Worm (Caenorhabditis elegans) whole organism, early embryonic: ENCODE results near the gene epg-3.

Experiments
- B0310.2 ChIP-seq: sonication (generic microtip); optimal IDR thresholded peaks from 2 replicates; lab custom pipeline; 2016; ENCODE audit warnings: mild to moderate bottlenecking, missing genetic modification characterization, missing compliant biosample characterization
- F13C5.2 ChIP-seq: sonication (generic microtip); optimal IDR thresholded peaks from 2 replicates; lab custom pipeline; 2017; ENCODE audit warnings: mild to moderate bottlenecking, missing genetic modification characterization, inconsistent platforms, missing compliant biosample characterization
- aly-1 ChIP-seq: sonication (generic microtip); optimal IDR thresholded peaks from 2 replicates; lab custom pipeline; 2016; ENCODE audit warnings: missing genetic modification characterization, missing compliant biosample characterization
- ama-1 ChIP-seq: fragments of 150-350 bp; optimal IDR thresholded peaks from 2 replicates; lab custom pipeline; 2014
- ceh-13 ChIP-seq: fragments of 200-800 bp; sonication (Bioruptor generic); optimal IDR thresholded peaks from 2 replicates; lab custom pipeline; 2018; ENCODE audit warnings: mild to moderate bottlenecking, missing genetic modification characterization, missing compliant biosample characterization
- ceh-36 ChIP-seq: sonication (generic microtip); optimal IDR thresholded peaks from 2 replicates; lab custom pipeline; 2016; ENCODE audit warnings: missing genetic modification characterization, inconsistent platforms, missing compliant biosample characterization
- ets-7 ChIP-seq: sonication (generic microtip); optimal IDR thresholded peaks from 2 replicates; lab custom pipeline; 2016; ENCODE audit warnings: missing genotype, missing genetic modification characterization, missing compliant biosample characterization
- flt-1 ChIP-seq: fragments of 200-800 bp; sonication (Bioruptor generic); IDR thresholded peaks from 2 replicates; pipeline ENCODE4 v1.3.6; 2022; ENCODE audit warnings: missing genetic modification characterization, missing compliant biosample characterization
- hmbx-1 ChIP-seq: sonication (generic microtip); optimal IDR thresholded peaks from 2 replicates; lab custom pipeline; 2016; ENCODE audit warnings: mild to moderate bottlenecking, missing genetic modification characterization, missing compliant biosample characterization
- hmg-4 ChIP-seq: fragments of 200-800 bp; sonication (Bioruptor generic); optimal IDR thresholded peaks from 2 replicates; lab custom pipeline; 2018; ENCODE audit warnings: mild to moderate bottlenecking, missing genetic modification characterization, missing compliant biosample characterization
- hnd-1 ChIP-seq: sonication (generic microtip); optimal IDR thresholded peaks from 2 replicates; lab custom pipeline; 2016; ENCODE audit warnings: missing genetic modification characterization, missing compliant biosample characterization
- pes-1 ChIP-seq: fragments of 200-800 bp; sonication (Bioruptor generic); IDR thresholded peaks from 2 replicates; pipeline ENCODE4 v1.3.6; 2022; ENCODE audit warnings: missing genetic modification reagents, missing genetic modification characterization, missing compliant biosample characterization
- scrt-1 ChIP-seq: fragments of 200-800 bp; sonication (Bioruptor generic); IDR thresholded peaks from 2 replicates; pipeline ENCODE4 v1.3.6; 2022; ENCODE audit warnings: missing genetic modification characterization, missing compliant biosample characterization
- sea-1 ChIP-seq: fragments of 200-800 bp; sonication (Bioruptor generic); conservative IDR thresholded peaks from 2 replicates; pipeline ENCODE4 v1.3.6; 2022; ENCODE audit warnings: missing genetic modification characterization, missing compliant biosample characterization
- tbx-11 ChIP-seq: fragments of 200-800 bp; sonication (Bioruptor generic); IDR thresholded peaks from 2 replicates; pipeline ENCODE4 v1.3.6; 2022; ENCODE audit warnings: missing genetic modification characterization, missing compliant biosample characterization
- tbx-37 ChIP-seq: fragments of 200-800 bp; sonication (Bioruptor generic); conservative IDR thresholded peaks from 2 replicates; pipeline ENCODE4 v1.3.6; 2022; ENCODE audit warnings: missing genetic modification reagents, missing genetic modification characterization, missing compliant biosample characterization
- tra-4 ChIP-seq: sonication (generic microtip); optimal IDR thresholded peaks from 2 replicates; lab custom pipeline; 2017; ENCODE audit warnings: missing genetic modification characterization, missing compliant biosample characterization

Gene epg-3

DNA sequence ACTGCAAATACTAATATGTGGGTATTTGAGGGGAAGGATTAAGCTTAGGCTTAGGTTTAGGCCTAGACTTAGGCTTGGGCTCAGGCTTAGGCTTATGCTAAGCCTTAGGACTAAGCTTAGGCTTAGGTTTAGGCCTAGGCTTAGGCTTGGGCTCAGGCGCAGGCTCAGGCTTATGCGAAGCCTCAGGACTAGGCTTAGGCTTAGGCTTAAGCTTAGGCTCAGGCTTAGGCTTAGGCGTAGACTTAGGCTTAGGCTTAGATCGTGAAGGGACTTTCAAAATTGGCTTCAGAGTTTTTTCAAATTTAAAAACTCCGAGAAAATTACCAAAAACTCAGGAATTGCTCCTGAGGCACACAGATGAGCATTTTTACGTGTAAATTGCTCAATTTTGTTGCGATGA lies 10.6 kb downstream of the epg-3 start:
- TF ChIP-seq ama-1 (lab: Kevin White, UChicago), result no peak
- peak; percentile 89 for TF ChIP-seq ceh-36
- TF ChIP-seq B0310.2 (tag; lab: Kevin White, UChicago), result no peak

DNA sequence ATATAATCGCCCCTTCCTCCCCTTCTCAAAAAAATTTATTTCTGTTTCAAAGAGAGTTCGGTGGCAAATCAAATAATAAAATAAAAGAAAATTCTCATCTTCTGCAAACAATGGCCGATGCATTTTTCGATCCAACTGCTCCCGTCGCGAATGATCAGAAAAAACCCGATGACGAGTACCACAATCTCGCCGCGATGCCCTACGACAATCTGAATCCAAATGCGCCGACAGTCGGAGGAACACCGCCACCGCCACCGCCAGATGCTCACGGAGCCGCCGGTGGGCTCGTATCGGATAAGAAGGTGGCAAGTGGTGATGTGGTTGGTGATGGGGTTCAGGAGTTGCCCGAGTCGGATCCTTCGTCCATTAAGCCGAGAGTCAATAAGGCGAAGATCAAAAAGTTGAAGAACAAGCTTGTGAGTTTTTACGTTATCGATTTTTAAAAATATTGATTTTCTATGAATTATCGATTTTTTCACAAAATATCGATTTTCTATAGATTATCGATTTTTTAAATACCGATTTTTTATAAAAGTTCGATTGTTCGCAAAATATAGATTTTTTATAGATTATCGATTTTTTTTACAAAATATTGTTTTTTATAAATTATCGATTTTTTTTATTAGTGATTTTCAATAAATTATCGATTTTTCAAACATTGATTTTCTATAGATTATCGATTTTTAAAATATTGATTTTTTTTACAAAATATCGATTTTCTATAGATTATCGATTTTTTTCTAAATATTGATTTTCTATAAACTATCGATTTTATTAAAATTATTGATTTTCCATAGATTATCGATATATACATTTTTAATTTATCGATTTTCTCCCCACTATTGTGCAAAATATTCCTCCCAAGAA lies 17.1 kb downstream of the epg-3 start, which contains the start of gene Y39E4A.1:
Y39E4A.1 (plus strand) TSS at position 51 of the 867 bp plus-strand sequence.
- TF ChIP-seq aly-1 (tag; lab: Kevin White, UChicago), result no peak
- TF ChIP-seq F13C5.2 (tag; lab: Kevin White, UChicago), result no peak
- TF ChIP-seq ceh-36, result no peak
- no peak for TF ChIP-seq scrt-1 (GFP tag; lab: Robert Waterston, UW)
- TF ChIP-seq flt-1, result no peak
- no peak for TF ChIP-seq ets-7 (tag; lab: Kevin White, UChicago)
- TF ChIP-seq tra-4 (tag; lab: Kevin White, UChicago), result no peak
- TF ChIP-seq hmg-4 (GFP tag; lab: Kevin White, UChicago), result no peak
- no peak for TF ChIP-seq B0310.2 (tag; lab: Kevin White, UChicago)
- no peak for TF ChIP-seq tbx-37 (GFP tag; lab: Robert Waterston, UW)

DNA sequence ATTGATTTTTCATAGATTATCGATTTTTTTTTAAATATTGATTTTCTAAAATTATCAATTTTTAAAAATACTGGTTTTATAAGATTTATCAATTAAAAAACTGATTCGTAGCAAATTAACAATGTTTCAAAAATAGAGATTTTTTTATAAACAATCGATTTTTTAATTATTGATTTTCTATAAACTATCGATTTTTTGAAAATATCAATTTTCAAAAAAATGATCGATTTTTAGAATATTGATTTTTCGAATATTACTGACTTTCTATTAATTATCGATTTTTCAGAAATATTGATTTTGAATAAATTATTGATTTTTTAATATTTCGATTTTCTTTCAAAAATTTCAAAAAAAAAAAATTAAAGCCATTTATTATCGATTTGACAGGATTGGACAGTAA lies 18.1 kb downstream of the epg-3 start:
- no peak for TF ChIP-seq tbx-11 (GFP tag; lab: Robert Waterston, UW)

DNA sequence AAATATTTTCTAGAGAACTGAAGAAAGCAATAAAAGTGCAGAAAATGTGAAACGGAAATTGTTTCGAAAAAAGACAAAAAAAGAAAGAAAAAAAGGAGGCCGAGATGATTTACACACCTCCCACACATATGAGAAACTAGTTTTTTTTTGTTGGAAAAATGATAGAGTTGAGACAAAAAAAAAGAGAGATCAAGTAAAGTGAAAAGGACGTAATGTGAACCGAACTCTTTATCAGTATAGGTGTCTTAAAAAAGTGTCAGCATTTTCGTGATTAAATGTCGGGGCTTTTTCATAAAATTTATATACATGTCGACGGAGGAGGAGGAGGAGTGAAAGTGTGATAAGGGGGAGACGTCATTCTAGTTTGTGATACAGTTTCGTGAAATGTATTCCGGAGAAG lies 24.8 kb downstream of the epg-3 start:
- TF ChIP-seq sea-1 (GFP tag; lab: Robert Waterston, UW), result no peak
- no peak for TF ChIP-seq ceh-36

DNA sequence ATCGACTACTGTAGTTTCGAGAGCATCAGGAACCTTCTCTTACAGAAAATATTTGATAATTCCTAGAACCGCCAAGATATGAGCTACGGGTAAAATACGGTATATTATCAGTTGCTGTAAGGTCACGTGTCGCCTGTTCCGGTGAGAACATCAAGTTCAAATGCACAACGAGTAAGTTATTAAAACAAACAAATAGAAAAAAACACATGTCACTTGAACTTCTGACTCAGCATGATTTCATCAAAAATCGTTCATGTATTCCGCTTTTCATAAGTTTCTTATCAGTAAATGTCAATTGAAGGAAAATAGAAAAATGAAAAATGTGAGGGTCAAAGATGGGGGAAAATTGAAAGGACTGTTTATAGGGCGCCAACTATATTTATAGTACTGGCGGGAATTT lies 26.2 kb downstream of the epg-3 start:
- TF ChIP-seq ceh-36, result no peak
- no peak for TF ChIP-seq tbx-37 (GFP tag; lab: Robert Waterston, UW)
- TF ChIP-seq tbx-11 (GFP tag; lab: Robert Waterston, UW), result no peak
- TF ChIP-seq hmbx-1, result no peak
- TF ChIP-seq tra-4 (tag; lab: Kevin White, UChicago), result no peak
- no peak for TF ChIP-seq sea-1 (GFP tag; lab: Robert Waterston, UW)
- TF ChIP-seq hnd-1, result no peak
- no peak for TF ChIP-seq ceh-13 (GFP tag; lab: Kevin White, UChicago)
- TF ChIP-seq ets-7 (tag; lab: Kevin White, UChicago), result no peak

DNA sequence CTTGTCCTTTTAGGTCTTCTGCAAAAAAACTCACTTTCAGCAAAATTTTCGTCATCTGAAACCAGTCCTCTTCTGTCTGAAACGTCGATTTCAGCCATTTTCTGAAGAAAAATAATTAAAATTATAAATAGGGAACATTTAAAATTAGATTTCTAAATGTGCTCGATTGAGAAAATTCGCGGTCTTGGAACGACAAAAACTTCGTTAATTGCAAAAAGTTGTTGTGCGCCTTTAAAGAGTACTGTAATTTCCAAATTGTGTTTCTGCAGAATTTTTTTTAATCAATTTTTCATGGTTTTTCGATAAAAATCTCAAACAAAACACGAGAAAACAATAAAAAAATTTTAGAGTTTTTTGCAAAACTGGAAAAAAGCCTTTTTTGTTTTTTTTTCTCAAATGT lies 32.4 kb downstream of the epg-3 start, which contains the start of gene ttm-1:
ttm-1 (minus strand) TSS at position 101 of the 400 bp plus-strand sequence.
- no peak for TF ChIP-seq tbx-11 (GFP tag; lab: Robert Waterston, UW)
- no peak for TF ChIP-seq tbx-37 (GFP tag; lab: Robert Waterston, UW)
- no peak for TF ChIP-seq pes-1 (GFP tag; lab: Robert Waterston, UW)
- no peak for TF ChIP-seq hnd-1
- no peak for TF ChIP-seq scrt-1 (GFP tag; lab: Robert Waterston, UW)
- no peak for TF ChIP-seq ceh-36
- TF ChIP-seq sea-1 (GFP tag; lab: Robert Waterston, UW), result no peak
- no peak for TF ChIP-seq aly-1 (tag; lab: Kevin White, UChicago)
- TF ChIP-seq tra-4 (tag; lab: Kevin White, UChicago), result no peak
- no peak for TF ChIP-seq flt-1
- no peak for TF ChIP-seq F13C5.2 (tag; lab: Kevin White, UChicago)
- no peak for TF ChIP-seq ama-1 (lab: Kevin White, UChicago)
- no peak for TF ChIP-seq ceh-13 (GFP tag; lab: Kevin White, UChicago)
- TF ChIP-seq hmbx-1, result no peak

DNA sequence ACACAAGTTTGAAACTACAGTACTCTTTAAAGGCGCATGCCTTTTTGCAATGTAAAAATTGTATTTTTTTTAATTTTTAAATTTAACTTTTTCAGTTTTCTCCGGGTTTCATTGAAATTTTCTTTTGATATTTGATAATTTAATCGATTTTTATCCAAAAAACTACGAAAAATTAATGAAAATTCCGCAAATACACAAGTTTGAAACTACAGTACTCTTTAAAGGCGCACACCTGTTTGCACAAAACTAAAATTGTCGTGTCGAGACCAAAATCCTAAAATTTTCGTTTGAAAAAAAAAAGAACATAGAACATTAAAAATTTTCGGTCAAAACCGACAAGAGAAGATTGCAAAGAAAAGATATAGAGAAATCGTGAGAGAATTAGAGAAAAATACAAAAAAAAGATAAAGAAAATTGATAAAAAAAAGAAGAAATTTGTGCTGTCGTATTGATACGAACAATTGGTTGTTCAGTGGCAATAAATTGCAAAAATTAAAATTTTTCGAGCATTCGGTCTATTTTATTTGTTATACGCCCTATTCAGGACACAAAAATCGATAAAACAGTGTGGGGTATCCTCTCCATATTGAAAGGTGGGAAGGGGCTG lies 33.0 kb downstream of the epg-3 start:
- TF ChIP-seq ceh-36, result no peak
- TF ChIP-seq ceh-13 (GFP tag; lab: Kevin White, UChicago), result no peak

DNA sequence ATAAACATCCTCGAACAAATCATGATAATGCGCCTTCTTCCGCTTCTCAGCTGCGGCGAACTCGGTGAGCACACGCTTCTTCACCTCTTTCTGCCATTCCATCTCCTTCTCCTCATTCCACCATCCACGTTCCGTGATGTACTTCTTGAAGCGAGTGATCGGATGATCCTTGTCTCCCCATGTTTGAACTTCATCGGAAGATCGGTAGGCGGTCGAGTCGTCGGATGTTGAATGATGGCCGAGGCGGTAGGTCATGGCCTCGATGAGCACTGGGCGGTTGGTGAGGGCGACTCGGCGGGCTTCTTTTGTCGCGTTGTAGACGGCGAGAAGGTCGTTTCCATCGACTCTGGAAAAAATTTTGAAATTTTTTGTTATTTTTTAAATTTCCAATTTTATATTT lies 33.8 kb downstream of the epg-3 start:
- no peak for TF ChIP-seq sea-1 (GFP tag; lab: Robert Waterston, UW)
- no peak for TF ChIP-seq pes-1 (GFP tag; lab: Robert Waterston, UW)
- no peak for TF ChIP-seq ceh-13 (GFP tag; lab: Kevin White, UChicago)
- no peak for TF ChIP-seq tbx-37 (GFP tag; lab: Robert Waterston, UW)
- TF ChIP-seq hmg-4 (GFP tag; lab: Kevin White, UChicago), result no peak
- TF ChIP-seq scrt-1 (GFP tag; lab: Robert Waterston, UW), result no peak
- no peak for TF ChIP-seq ama-1 (lab: Kevin White, UChicago)
- TF ChIP-seq ets-7 (tag; lab: Kevin White, UChicago), result no peak
- no peak for TF ChIP-seq F13C5.2 (tag; lab: Kevin White, UChicago)
- no peak for TF ChIP-seq aly-1 (tag; lab: Kevin White, UChicago)
